Worm (Caenorhabditis elegans): ENCODE data around the gene rpb-4.
A peak's percentile ranks its signal among the peaks of the same experiment; 100 is the strongest.
"Not testable (repeated sequence)": the region's sequence is repeated elsewhere in the genome, so short reads cannot be mapped to it uniquely, and the experiment has no call there.

rpb-4 gene

ce11 chrII:7363990-7364455, 10.3 kb upstream of the rpb-4 start, which contains the start of gene msra-1 (continued):
- TF ChIP-seq unc-130 (GFP tag; optimal IDR thresholded peaks at IDR 0.05): no peak
- TF ChIP-seq duxl-1 (tag; optimal IDR thresholded peaks at IDR 0.05; ENCODE audit: poor library complexity): no peak
- TF ChIP-seq mdt-29 (GFP tag; IDR thresholded peaks at IDR 0.05): no peak
- peak; percentile 68 for TF ChIP-seq mes-2 (tag; optimal IDR thresholded peaks at IDR 0.05; ENCODE audit: poor library complexity, severe bottlenecking)
- TF ChIP-seq ZK337.2 (GFP tag; IDR thresholded peaks at IDR 0.05): no peak
- peak; percentile 1 for TF ChIP-seq ztf-7 (tag; optimal IDR thresholded peaks at IDR 0.05)
- no peak for TF ChIP-seq nhr-10 (tag; optimal IDR thresholded peaks at IDR 0.05)
- TF ChIP-seq sdz-12 (GFP tag; optimal IDR thresholded peaks at IDR 0.05): no peak
- no peak for TF ChIP-seq zfp-2 (tag; optimal IDR thresholded peaks at IDR 0.05)
- no peak for TF ChIP-seq arid-1 (GFP tag; conservative IDR thresholded peaks at IDR 0.05)
- no peak for TF ChIP-seq ceh-32 (tag; optimal IDR thresholded peaks at IDR 0.05; ENCODE audit: poor library complexity)
- TF ChIP-seq tra-1 (GFP tag; IDR thresholded peaks at IDR 0.05): no peak
- no peak for TF ChIP-seq nhr-111 (GFP tag; optimal IDR thresholded peaks at IDR 0.05)
- no peak for TF ChIP-seq ZK546.5 (tag; optimal IDR thresholded peaks at IDR 0.05)
- TF ChIP-seq hlh-11 (tag; optimal IDR thresholded peaks at IDR 0.05): peak; percentile 82
- TF ChIP-seq lir-3 (tag; optimal IDR thresholded peaks at IDR 0.05): no peak
- TF ChIP-seq hif-1 (tag; optimal IDR thresholded peaks at IDR 0.05): peak in 1 of 2 experiments; percentile 49
- peak in 1 of 2 experiments; percentile 35 for TF ChIP-seq unc-62 (GFP tag; optimal IDR thresholded peaks at IDR 0.05 in 1 of 2)
- no peak for TF ChIP-seq unc-62 (tag; optimal IDR thresholded peaks at IDR 0.05)
- no peak for TF ChIP-seq fos-1 (tag; optimal IDR thresholded peaks at IDR 0.05)
- no peak for TF ChIP-seq skn-1 (tag; optimal IDR thresholded peaks at IDR 0.05)
- no peak for TF ChIP-seq ama-1 (optimal IDR thresholded peaks at IDR 0.05)
- no peak for TF ChIP-seq Y75B8A.6 (GFP tag; IDR thresholded peaks at IDR 0.05)
- TF ChIP-seq dmd-6 (GFP tag; IDR thresholded peaks at IDR 0.05): peak; percentile 85
- no peak for TF ChIP-seq zip-11 (GFP tag; IDR thresholded peaks at IDR 0.05)
- TF ChIP-seq jun-1 (tag; optimal IDR thresholded peaks at IDR 0.05): no peak
- peak; percentile 56 for TF ChIP-seq hlh-30 (tag; optimal IDR thresholded peaks at IDR 0.05; ENCODE audit: insufficient read depth)

DNA sequence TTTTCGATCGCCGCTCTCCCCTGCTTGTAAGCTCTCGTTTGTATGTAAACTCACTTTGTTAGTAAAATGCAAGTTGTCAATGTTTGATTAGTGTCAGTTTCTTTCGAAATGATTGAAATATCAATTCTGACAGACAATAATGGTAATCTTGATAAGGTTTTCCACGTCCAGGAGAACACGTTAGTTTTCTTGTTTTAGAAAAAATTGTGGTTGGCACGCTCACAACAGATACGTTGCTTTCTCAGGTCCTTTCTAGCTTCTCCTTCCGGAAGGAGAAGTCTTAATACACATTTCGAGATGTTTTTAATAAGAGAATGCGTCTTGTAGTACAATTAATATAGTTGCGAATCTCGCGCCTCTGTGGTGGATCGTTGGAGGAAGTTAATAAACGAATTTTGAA, 5.5 kb upstream of the rpb-4 start, which contains the start of gene F43E2.6:
Gene F43E2.6, minus strand, starts transcription at position 101 of the 400 bp plus-strand sequence.
- TF ChIP-seq Y48G9A.11 (GFP tag; IDR thresholded peaks at IDR 0.05) (no peak), tag-97 (GFP tag; IDR thresholded peaks at IDR 0.05) (no peak), nhr-76 (tag; optimal IDR thresholded peaks at IDR 0.05) (no peak), saeg-2 (GFP tag; IDR thresholded peaks at IDR 0.05) (no peak), rbr-2 (tag; optimal IDR thresholded peaks at IDR 0.05) (no peak), attf-4 (tag; optimal IDR thresholded peaks at IDR 0.05) (no peak), set-16 (GFP tag; IDR thresholded peaks at IDR 0.05) (no peak), tra-1 (GFP tag; IDR thresholded peaks at IDR 0.05) (no peak), ceh-32 (tag; optimal IDR thresholded peaks at IDR 0.05; ENCODE audit: poor library complexity) (no peak), nhr-77 (tag; optimal IDR thresholded peaks at IDR 0.05) (no peak)

DNA sequence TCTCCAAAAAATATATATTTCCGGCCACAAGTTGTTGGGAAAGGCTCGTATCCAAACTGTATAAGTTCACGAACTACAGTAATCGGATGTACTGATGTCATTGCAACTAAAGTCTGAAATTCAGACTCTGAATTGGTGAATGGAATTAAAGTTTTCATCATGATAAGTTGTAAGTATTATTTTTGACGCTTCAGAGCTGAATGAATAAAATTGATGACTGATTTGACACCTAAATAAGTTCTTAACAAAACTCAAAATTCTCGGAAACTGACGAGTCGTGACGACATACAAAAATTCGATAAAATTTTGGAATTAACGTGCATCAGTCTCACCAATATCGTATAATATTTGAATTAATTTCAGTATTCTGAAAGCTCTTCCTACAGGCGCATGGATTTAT, 4.1 kb upstream of the rpb-4 start, which contains the start of gene F43E2.11:
Gene F43E2.11, minus strand, starts transcription at position 101 of the 400 bp plus-strand sequence.
- TF ChIP-seq ztf-7 (tag; optimal IDR thresholded peaks at IDR 0.05); ama-1 (optimal IDR thresholded peaks at IDR 0.05); lir-3 (tag; optimal IDR thresholded peaks at IDR 0.05): not testable (repeated sequence)

DNA sequence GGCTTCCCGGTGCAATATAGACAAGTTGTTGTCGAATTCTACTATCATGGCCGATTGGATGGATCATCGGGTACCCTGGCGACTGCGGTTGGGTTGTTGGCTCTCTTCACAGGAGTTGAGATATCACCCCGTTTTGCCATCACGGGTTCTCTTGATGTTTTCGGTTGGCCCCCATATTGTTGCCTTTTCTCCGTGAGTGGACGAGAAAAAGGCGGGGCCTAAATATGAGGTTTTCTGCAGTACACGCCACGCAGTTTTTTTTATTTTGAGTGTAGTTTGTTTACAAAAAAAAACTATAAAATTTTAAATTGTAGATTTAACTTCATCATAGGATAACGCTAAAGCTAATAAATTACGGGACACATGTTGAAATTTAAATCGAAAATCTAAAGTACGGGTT, 1.9 kb upstream of the rpb-4 start:
- 0 out of 2 replicates have a peak, but pooled peaks have one; percentile 27 for TF ChIP-seq F26F4.8 (GFP tag; conservative IDR thresholded peaks at IDR 0.05)
- 0 out of 2 replicates have a peak, but pooled peaks have one; percentile 22 for TF ChIP-seq Y48G9A.11 (GFP tag; IDR thresholded peaks at IDR 0.05)
- peak; percentile 29; the same call in 1 of the 2 replicates for TF ChIP-seq arid-1 (GFP tag; conservative IDR thresholded peaks at IDR 0.05)
- peak; percentile 46 for TF ChIP-seq lin-38 (GFP tag; IDR thresholded peaks at IDR 0.05)

Measured in whole organism, L4 larva.